Worm (Caenorhabditis elegans) whole organism, young adult: Measurements from ENCODE around the gene csn-4.

ENCODE experiments used
- aptf-3 ChIP-seq: fragments of 200-800 bp; sonication (Bioruptor generic); IDR thresholded peaks from 2 replicates; pipeline ENCODE4 v1.3.6; 2022; ENCODE audit warnings: missing genetic modification characterization, missing compliant biosample characterization
- bed-1 ChIP-seq: fragments of 200-800 bp; sonication (Bioruptor generic); IDR thresholded peaks from 2 replicates; pipeline ENCODE4 v1.3.6; 2022; ENCODE audit warnings: missing genetic modification reagents, missing genetic modification characterization, missing compliant biosample characterization
- ceh-79 ChIP-seq: sonication (generic microtip); optimal IDR thresholded peaks from 2 replicates; lab custom pipeline; 2017; ENCODE audit warnings: mild to moderate bottlenecking, missing genetic modification characterization, missing compliant biosample characterization
- fkh-3 ChIP-seq: sonication (generic microtip); optimal IDR thresholded peaks from 2 replicates; lab custom pipeline; 2016; ENCODE audit warnings: mild to moderate bottlenecking, missing genetic modification characterization, missing compliant biosample characterization
- lsy-27 ChIP-seq: sonication (generic microtip); optimal IDR thresholded peaks from 2 replicates; lab custom pipeline; 2017; ENCODE audit warnings: missing genetic modification characterization, mild to moderate bottlenecking, missing compliant biosample characterization, antibody characterized with exemption, missing genotype, borderline replicate concordance; ENCODE audit not compliant: insufficient read depth
- nhr-80 ChIP-seq: sonication (generic microtip); optimal IDR thresholded peaks from 2 replicates; lab custom pipeline; 2016; ENCODE audit warnings: missing genetic modification characterization, missing compliant biosample characterization
- pha-4 ChIP-seq: fragments of 150-350 bp; sonication (generic microtip); optimal IDR thresholded peaks from 2 replicates; lab custom pipeline; 2014; ENCODE audit warnings: missing biosample characterization, missing genetic modification reagents, missing genetic modification characterization
- sdz-38 ChIP-seq: sonication (generic microtip); optimal IDR thresholded peaks from 2 replicates; lab custom pipeline; 2016; ENCODE audit warnings: missing genotype, missing genetic modification characterization, missing compliant biosample characterization
- snpc-4 ChIP-seq, 5 experiments: fragments of 150-350 bp in 1 of 5; sonication (generic microtip) in 4 of 5; optimal IDR thresholded peaks; 2 replicates each; lab custom pipeline; 2014 to 2018; ENCODE audit warnings: missing genetic modification characterization in 5 of 5, missing biosample characterization in 3 of 5, antibody characterized with exemption in 2 of 5, mild to moderate bottlenecking in 2 of 5, missing compliant biosample characterization in 2 of 5, missing genotype in 2 of 5, moderate library complexity in 2 of 5, missing genetic modification reagents in 1 of 5

DNA sequence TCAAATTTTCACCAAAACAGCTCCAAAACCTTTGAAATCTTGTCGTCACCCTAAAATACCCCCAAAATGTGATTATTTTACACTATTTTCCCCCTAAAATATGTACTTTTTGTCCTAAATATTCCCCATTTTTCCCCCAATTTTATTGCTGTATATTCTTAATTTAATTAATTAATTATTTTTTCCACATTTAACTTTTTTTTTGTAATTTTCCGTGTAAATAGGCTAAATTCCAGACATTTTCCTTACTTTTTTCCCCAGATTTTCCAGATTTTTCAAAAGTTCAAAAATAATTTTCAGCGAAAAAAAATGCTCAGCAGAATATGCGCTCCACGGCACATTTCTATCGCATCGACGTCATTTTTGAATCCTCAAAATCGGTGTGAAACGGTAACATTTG, 10.3 kb upstream of the csn-4 start, which contains the start of gene cox-18:
- TF ChIP-seq pha-4 (tag; lab: Kevin White, UChicago) (no peak), nhr-80 (no peak), snpc-4 (GFP tag; optimal IDR thresholded peaks at IDR 0.05; lab: Kevin White, UChicago) (no peak), snpc-4 (tag; optimal IDR thresholded peaks at IDR 0.05; lab: Kevin White, UChicago) (no peak), lsy-27 (tag; lab: Kevin White, UChicago) (no peak), bed-1 (no peak), fkh-3 (no peak), aptf-3 (GFP tag; lab: Robert Waterston, UW) (no peak), sdz-38 (tag; lab: Kevin White, UChicago) (no peak), ceh-79 (tag; lab: Kevin White, UChicago) (no peak)
